Fruit fly (Drosophila melanogaster): ENCODE measurements around the gene CG31191.
A peak's percentile ranks its signal among the peaks of the same experiment; 100 is the strongest.

DNA sequence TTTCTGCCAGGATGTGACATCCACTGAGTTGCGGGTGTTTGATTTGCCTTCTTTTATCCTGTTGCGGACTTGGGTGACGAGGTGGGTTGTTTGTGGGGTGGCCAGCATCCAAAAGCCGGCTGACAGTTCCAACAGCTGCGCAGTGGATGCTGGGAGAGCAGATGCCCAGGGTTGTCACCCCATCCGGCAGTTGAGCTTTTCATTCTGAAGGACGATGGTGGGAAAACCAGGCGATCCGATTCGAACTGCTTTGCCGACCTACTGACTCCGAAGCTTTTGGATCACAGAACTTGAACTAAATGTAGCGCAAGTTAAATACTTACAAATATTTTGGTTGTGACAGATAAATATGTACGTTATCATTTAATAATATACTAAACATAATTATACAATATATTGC, 79.1 kb downstream of the CG31191 start, which contains the start of gene KaiR1D:
- no peak for TF ChIP-seq tj (GFP tag; optimal IDR thresholded peaks at IDR 0.05)
- TF ChIP-seq ovo (GFP tag; optimal IDR thresholded peaks at IDR 0.05) = no peak
- no peak for TF ChIP-seq cnc (optimal IDR thresholded peaks at IDR 0.05)
- peak; percentile 27 for TF ChIP-seq CG14711 (tag; optimal IDR thresholded peaks at IDR 0.05)
- no peak for TF ChIP-seq CG7101 (tag; optimal IDR thresholded peaks at IDR 0.05)
- TF ChIP-seq Hr96 (GFP tag; optimal IDR thresholded peaks at IDR 0.05) = no peak
- no peak for TF ChIP-seq CG7045 (GFP tag; optimal IDR thresholded peaks at IDR 0.05)
- TF ChIP-seq CG1620 (GFP tag; optimal IDR thresholded peaks at IDR 0.05) = no peak
- TF ChIP-seq CG12768 (GFP tag; optimal IDR thresholded peaks at IDR 0.05) = no peak
- no peak for TF ChIP-seq cic (GFP tag; optimal IDR thresholded peaks at IDR 0.05)
- no peak for TF ChIP-seq bab1 (GFP tag; optimal IDR thresholded peaks at IDR 0.05)
